Worm (Caenorhabditis elegans) whole organism, L2 larva: ENCODE results near the gene gdh-1.

Experiments used
- unc-39 ChIP-seq: fragments of 150-350 bp; optimal IDR thresholded peaks from 2 replicates; lab custom pipeline; 2014; ENCODE audit warnings: missing biosample characterization, missing genetic modification characterization
- unc-62 ChIP-seq: fragments of 150-350 bp; optimal IDR thresholded peaks from 2 replicates; lab custom pipeline; 2014; ENCODE audit warnings: missing biosample characterization, missing genetic modification reagents, missing genetic modification characterization

DNA sequence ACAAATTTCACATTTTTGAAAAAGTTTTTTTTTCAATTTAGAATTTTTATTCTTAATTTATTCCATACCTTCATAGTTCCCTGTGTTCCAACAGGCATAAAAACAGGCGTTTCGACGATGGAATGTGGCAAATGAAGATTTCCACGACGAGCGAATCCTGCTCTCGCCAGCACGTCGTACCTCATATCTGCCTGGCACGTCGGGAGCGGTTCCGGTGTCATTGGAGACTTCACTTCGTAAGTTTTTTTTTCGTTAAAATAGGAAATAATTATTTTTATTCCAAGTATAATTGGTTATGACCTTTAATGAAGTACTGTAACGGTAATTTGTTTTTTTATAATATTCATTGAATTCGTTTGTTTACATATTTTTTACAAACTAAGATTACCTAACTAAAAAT is 6.5 kb downstream of the gdh-1 start, which contains the start of gene tgt-1:
- TF ChIP-seq unc-39 = no peak
- TF ChIP-seq unc-62 = no peak
